Fruit fly (Drosophila melanogaster): Measurements from ENCODE around the gene CG15717.

- TF ChIP-seq insv (optimal IDR thresholded peaks at IDR 0.05) (no peak), Myc (optimal IDR thresholded peaks at IDR 0.05) (no peak), psq (optimal IDR thresholded peaks at IDR 0.05) (no peak)
Measured at dm6 chrX:13128750-13129152, at the start of gene CG15717, which contains the start of the genes CG32638 and MFS10.
